Worm (Caenorhabditis elegans) whole organism, L4 larva: ENCODE measurements around the gene F08D12.3.
A peak's percentile ranks its signal among the peaks of the same experiment; 100 is the strongest.

Experiments
- D1046.2 ChIP-seq: fragments of 200-800 bp; sonication (Bioruptor generic); IDR thresholded peaks from 2 replicates; pipeline ENCODE4 v1.3.6; 2022; ENCODE audit warnings: missing genetic modification characterization, missing compliant biosample characterization
- F26F4.8 ChIP-seq: fragments of 200-800 bp; sonication (Bioruptor generic); conservative IDR thresholded peaks from 2 replicates; pipeline ENCODE4 v1.3.6; 2022; ENCODE audit warnings: missing genetic modification characterization, missing compliant biosample characterization
- F44E2.7 ChIP-seq: fragments of 200-800 bp; sonication (Bioruptor generic); IDR thresholded peaks from 2 replicates; pipeline ENCODE4 v2.1.2; 2022; ENCODE audit warnings: missing genetic modification characterization, missing compliant biosample characterization
- F49E8.2 ChIP-seq: sonication (generic microtip); optimal IDR thresholded peaks from 2 replicates; lab custom pipeline; 2016; ENCODE audit warnings: missing compliant biosample characterization, mild to moderate bottlenecking, missing genetic modification characterization, borderline replicate concordance
- R02D3.7 ChIP-seq: fragments of 150-350 bp; sonication (generic microtip); optimal IDR thresholded peaks from 3 replicates; lab custom pipeline; 2014; ENCODE audit warnings: missing biosample characterization, missing genetic modification characterization
- ZK337.2 ChIP-seq: fragments of 200-800 bp; sonication (Bioruptor generic); IDR thresholded peaks from 2 replicates; pipeline ENCODE4 v1.3.6; 2022; ENCODE audit warnings: missing genetic modification reagents, missing genetic modification characterization, missing compliant biosample characterization
- ZK546.5 ChIP-seq, 2 experiments: sonication (generic microtip); optimal IDR thresholded peaks; 2 replicates each; lab custom pipeline; 2017; ENCODE audit warnings: missing biosample characterization in 2 of 2, missing genetic modification characterization in 2 of 2
- ama-1 ChIP-seq: fragments of 150-350 bp; optimal IDR thresholded peaks from 2 replicates; lab custom pipeline; 2014; ENCODE audit warnings: inconsistent platforms, mixed read lengths
- arid-1 ChIP-seq: fragments of 200-800 bp; sonication (Bioruptor generic); conservative IDR thresholded peaks from 2 replicates; pipeline ENCODE4 v1.3.6; 2022; ENCODE audit warnings: missing genetic modification reagents, missing genetic modification characterization, missing compliant biosample characterization
- ceh-44 ChIP-seq: fragments of 200-800 bp; sonication (Bioruptor generic); IDR thresholded peaks from 2 replicates; pipeline ENCODE4 v1.3.6; 2022; ENCODE audit warnings: missing genetic modification reagents, missing genetic modification characterization, missing compliant biosample characterization
- ces-1 ChIP-seq: fragments of 150-350 bp; sonication (generic microtip); optimal IDR thresholded peaks from 4 replicates; lab custom pipeline; 2014; ENCODE audit warnings: missing biosample characterization, missing genetic modification reagents, missing genetic modification characterization
- cey-2 ChIP-seq: sonication (generic microtip); optimal IDR thresholded peaks from 3 replicates; lab custom pipeline; 2017; ENCODE audit warnings: missing genetic modification characterization, mild to moderate bottlenecking, missing compliant biosample characterization, antibody characterized with exemption, borderline replicate concordance; ENCODE audit not compliant: insufficient read depth
- daf-16 ChIP-seq, 3 experiments: sonication (generic microtip); optimal IDR thresholded peaks; 2 replicates each; lab custom pipeline; 2016 to 2017; ENCODE audit warnings: missing genetic modification characterization in 3 of 3, missing genetic modification reagents in 3 of 3, mild to moderate bottlenecking in 2 of 3, missing compliant biosample characterization in 2 of 3, missing biosample characterization in 1 of 3, moderate library complexity in 1 of 3
- dmd-6 ChIP-seq: fragments of 200-800 bp; sonication (Bioruptor generic); IDR thresholded peaks from 2 replicates; pipeline ENCODE4 v1.3.6; 2022; ENCODE audit warnings: missing genetic modification reagents, missing genetic modification characterization, missing compliant biosample characterization
- dmd-9 ChIP-seq: fragments of 200-800 bp; sonication (Bioruptor generic); IDR thresholded peaks from 2 replicates; pipeline ENCODE4 v1.3.6; 2022; ENCODE audit warnings: missing genetic modification reagents, missing genetic modification characterization, missing compliant biosample characterization
- dpl-1 ChIP-seq: fragments of 150-350 bp; optimal IDR thresholded peaks from 2 replicates; lab custom pipeline; 2014; ENCODE audit warnings: missing biosample characterization, missing genetic modification reagents, missing genetic modification characterization
- duxl-1 ChIP-seq: sonication (generic microtip); optimal IDR thresholded peaks from 2 replicates; lab custom pipeline; 2016; ENCODE audit warnings: mild to moderate bottlenecking, missing genetic modification characterization, moderate library complexity, missing compliant biosample characterization; ENCODE audit not compliant: poor library complexity
- egl-27 ChIP-seq: sonication (generic microtip); optimal IDR thresholded peaks from 3 replicates; lab custom pipeline; 2017; ENCODE audit warnings: missing biosample characterization, missing genetic modification reagents, missing genetic modification characterization
- egl-43 ChIP-seq: fragments of 200-800 bp; sonication (Bioruptor generic); IDR thresholded peaks from 2 replicates; pipeline ENCODE4 v1.3.6; 2022; ENCODE audit warnings: missing genetic modification reagents, missing genetic modification characterization, missing compliant biosample characterization
- hif-1 ChIP-seq, 2 experiments: sonication (generic microtip); optimal IDR thresholded peaks; 2 replicates each; lab custom pipeline; 2016 to 2017; ENCODE audit warnings: missing compliant biosample characterization in 2 of 2, missing genetic modification characterization in 2 of 2, missing genetic modification reagents in 2 of 2, missing genotype in 2 of 2, mild to moderate bottlenecking in 1 of 2
- hlh-11 ChIP-seq: fragments of 200-800 bp; sonication (Bioruptor generic); optimal IDR thresholded peaks from 2 replicates; lab custom pipeline; 2018; ENCODE audit warnings: mild to moderate bottlenecking, missing genetic modification characterization, missing compliant biosample characterization
- hmg-1.1 ChIP-seq: fragments of 200-800 bp; sonication (Bioruptor generic); IDR thresholded peaks from 2 replicates; pipeline ENCODE4 v1.3.6; 2022; ENCODE audit warnings: missing genetic modification reagents, missing genetic modification characterization, missing compliant biosample characterization
- jun-1 ChIP-seq: fragments of 150-350 bp; optimal IDR thresholded peaks from 2 replicates; lab custom pipeline; 2014; ENCODE audit warnings: missing biosample characterization, missing genetic modification reagents, missing genetic modification characterization
- lin-29 ChIP-seq: fragments of 200-800 bp; sonication (Bioruptor generic); IDR thresholded peaks from 2 replicates; pipeline ENCODE4 v1.3.6; 2022; ENCODE audit warnings: missing genetic modification reagents, missing genetic modification characterization, missing compliant biosample characterization
- lin-38 ChIP-seq: fragments of 200-800 bp; sonication (Bioruptor generic); IDR thresholded peaks from 2 replicates; pipeline ENCODE4 v1.3.6; 2022; ENCODE audit warnings: missing genetic modification reagents, missing genetic modification characterization, missing compliant biosample characterization
- mes-2 ChIP-seq: sonication (generic microtip); optimal IDR thresholded peaks from 2 replicates; lab custom pipeline; 2016; ENCODE audit warnings: missing genotype, mild to moderate bottlenecking, missing genetic modification characterization, missing compliant biosample characterization; ENCODE audit not compliant: poor library complexity, severe bottlenecking
- mxl-3 ChIP-seq: fragments of 200-800 bp; sonication (Bioruptor generic); optimal IDR thresholded peaks from 2 replicates; lab custom pipeline; 2018; ENCODE audit warnings: mild to moderate bottlenecking, missing genetic modification characterization, missing compliant biosample characterization
- nhr-11 ChIP-seq: fragments of 150-350 bp; optimal IDR thresholded peaks from 2 replicates; lab custom pipeline; 2014; ENCODE audit warnings: missing biosample characterization, missing genetic modification characterization
- nhr-111 ChIP-seq: fragments of 200-800 bp; sonication (Bioruptor generic); optimal IDR thresholded peaks from 2 replicates; lab custom pipeline; 2018; ENCODE audit warnings: mild to moderate bottlenecking, missing genetic modification characterization, missing compliant biosample characterization
- nhr-25 ChIP-seq: sonication (generic microtip); optimal IDR thresholded peaks from 2 replicates; lab custom pipeline; 2017; ENCODE audit warnings: missing genetic modification characterization, mild to moderate bottlenecking, missing compliant biosample characterization, antibody characterized with exemption, moderate library complexity, borderline replicate concordance; ENCODE audit not compliant: insufficient read depth
- nhr-28 ChIP-seq: fragments of 150-350 bp; optimal IDR thresholded peaks from 2 replicates; lab custom pipeline; 2014; ENCODE audit warnings: missing biosample characterization, missing genetic modification characterization
- nhr-6 ChIP-seq: fragments of 150-350 bp; optimal IDR thresholded peaks from 2 replicates; lab custom pipeline; 2014; ENCODE audit warnings: missing biosample characterization, missing genetic modification characterization
- nhr-76 ChIP-seq: fragments of 150-350 bp; optimal IDR thresholded peaks from 2 replicates; lab custom pipeline; 2014; ENCODE audit warnings: missing biosample characterization, missing genetic modification characterization
- pqm-1 ChIP-seq: sonication (generic microtip); optimal IDR thresholded peaks from 2 replicates; lab custom pipeline; 2017; ENCODE audit warnings: missing biosample characterization, missing genetic modification characterization
- sdz-12 ChIP-seq: fragments of 200-800 bp; sonication (Bioruptor generic); optimal IDR thresholded peaks from 2 replicates; lab custom pipeline; 2018; ENCODE audit warnings: mild to moderate bottlenecking, missing genetic modification characterization, missing compliant biosample characterization
- skn-1 ChIP-seq: fragments of 150-350 bp; optimal IDR thresholded peaks from 2 replicates; lab custom pipeline; 2014; ENCODE audit warnings: missing biosample characterization, missing genetic modification characterization
- tag-97 ChIP-seq: fragments of 200-800 bp; sonication (Bioruptor generic); IDR thresholded peaks from 2 replicates; pipeline ENCODE4 v1.3.6; 2022; ENCODE audit warnings: missing genetic modification characterization, missing compliant biosample characterization
- tra-1 ChIP-seq: fragments of 200-800 bp; sonication (Bioruptor generic); IDR thresholded peaks from 2 replicates; pipeline ENCODE4 v1.3.6; 2022; ENCODE audit warnings: missing genetic modification reagents, missing genetic modification characterization, missing compliant biosample characterization
- unc-130 ChIP-seq: sonication (generic microtip); optimal IDR thresholded peaks from 2 replicates; lab custom pipeline; 2016; ENCODE audit warnings: missing genetic modification reagents, missing genetic modification characterization, missing compliant biosample characterization
- unc-39 ChIP-seq: sonication (generic microtip); optimal IDR thresholded peaks from 2 replicates; lab custom pipeline; 2017; ENCODE audit warnings: missing biosample characterization, missing genetic modification characterization
- zfp-3 ChIP-seq: fragments of 200-800 bp; sonication (Bioruptor generic); conservative IDR thresholded peaks from 2 replicates; pipeline ENCODE4 v1.3.6; 2022; ENCODE audit warnings: missing genetic modification reagents, missing genetic modification characterization, missing compliant biosample characterization

F08D12.3 gene

DNA sequence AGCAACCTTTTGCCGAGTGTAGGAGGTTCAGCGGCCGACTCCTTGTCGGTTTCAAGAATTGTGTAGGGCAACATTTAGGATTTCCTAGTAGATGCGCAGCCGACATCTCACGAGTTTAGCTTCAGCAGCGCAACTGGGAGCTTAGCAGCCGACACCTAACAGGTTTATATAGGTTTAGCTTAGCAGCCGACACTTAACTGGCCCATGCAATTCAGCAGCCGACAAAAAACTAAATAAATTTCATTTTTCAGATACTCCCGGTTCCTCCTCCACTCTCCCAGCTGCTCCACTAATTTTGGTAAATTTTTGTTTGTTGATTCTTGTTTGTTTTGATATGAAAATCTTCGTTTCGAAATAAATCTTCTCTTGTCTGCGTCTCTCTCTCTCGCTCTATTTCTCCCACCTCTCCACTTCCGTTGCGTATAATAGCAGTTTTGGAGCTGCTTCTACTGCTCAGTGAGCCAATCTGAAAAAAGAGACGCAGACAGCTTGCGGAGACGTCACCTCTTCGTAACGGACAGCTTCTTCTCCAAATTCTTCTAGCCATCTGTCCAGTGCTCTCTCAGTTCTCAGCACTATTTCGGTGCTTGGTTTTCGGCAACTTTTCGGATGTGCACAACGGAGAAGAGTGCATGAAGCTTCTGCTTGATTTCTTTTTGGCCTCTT is 31.3 kb upstream of the F08D12.3 start (continued):
- TF ChIP-seq zfp-3 (no peak), lin-38 (GFP tag; lab: Robert Waterston, UW) (no peak), mxl-3 (no peak), nhr-6 (no peak), arid-1 (GFP tag; lab: Robert Waterston, UW) (no peak), unc-39 (tag; lab: Kevin White, UChicago) (no peak), hlh-11 (tag; lab: Kevin White, UChicago) (peak; percentile 27), dmd-9 (GFP tag; lab: Robert Waterston, UW) (no peak), unc-130 (no peak), D1046.2 (GFP tag; lab: Robert Waterston, UW) (no peak)

ce11 chrII:2749595-2750048 is 29.7 kb upstream of the F08D12.3 start, which contains the start of gene F29A7.4:
Gene F29A7.4 (plus strand): TSS chrII:2749998.
- TF ChIP-seq pqm-1 (tag; lab: Kevin White, UChicago) (peak; percentile 18), daf-16 (GFP tag; optimal IDR thresholded peaks at IDR 0.05; lab: Kevin White, UChicago) (no peak), daf-16 (tag; optimal IDR thresholded peaks at IDR 0.05; lab: Kevin White, UChicago) (peak; percentile 49), cey-2 (tag; lab: Kevin White, UChicago) (no peak), nhr-28 (tag; lab: Kevin White, UChicago) (peak; percentile 74), ZK546.5 (tag; optimal IDR thresholded peaks at IDR 0.05; lab: Kevin White, UChicago) (no peak), nhr-76 (tag; lab: Kevin White, UChicago) (no peak)

- TF ChIP-seq daf-16 (GFP tag; optimal IDR thresholded peaks at IDR 0.05; lab: Kevin White, UChicago) (no peak), daf-16 (tag; optimal IDR thresholded peaks at IDR 0.05; lab: Kevin White, UChicago) (peak; percentile 28), lin-38 (GFP tag; lab: Robert Waterston, UW) (peak; percentile 73), egl-43 (GFP tag; lab: Robert Waterston, UW) (no peak)
- TF ChIP-seq, all 104 proteins: peak for 2
Measured at ce11 chrII:2751278-2751677, 28.1 kb upstream of the F08D12.3 start.

DNA sequence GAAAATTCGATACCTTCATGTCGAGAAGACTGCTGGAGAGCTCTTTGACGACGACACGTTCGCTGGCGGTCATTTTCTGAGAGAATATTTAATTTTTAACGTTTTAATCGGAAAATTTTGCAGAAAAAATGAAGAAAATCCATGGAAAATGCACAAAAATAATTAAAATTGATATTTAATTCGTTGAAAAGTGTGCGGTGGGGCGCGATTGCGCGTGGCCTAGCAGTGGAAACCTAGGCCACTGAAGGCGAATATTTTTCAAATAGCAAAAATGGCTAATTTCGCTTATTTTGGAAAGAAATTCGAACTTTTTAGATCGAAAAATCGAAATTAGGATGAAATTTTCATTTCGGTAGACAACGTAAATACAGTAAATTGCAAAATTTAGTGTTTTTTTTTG is 26.8 kb upstream of the F08D12.3 start, which contains the start of gene F29A7.6:
Gene F29A7.6, minus strand, starts transcription at position 76 of the 400 bp plus-strand sequence.
- TF ChIP-seq dmd-6: peak; percentile 50; the same call in 1 of the 2 replicates
- peak in 1 of 2 experiments; percentile 80 for TF ChIP-seq hif-1 (tag; optimal IDR thresholded peaks at IDR 0.05; lab: Kevin White, UChicago)
- 0 out of 2 replicates have a peak, but pooled peaks have one; percentile 26 for TF ChIP-seq dmd-9 (GFP tag; lab: Robert Waterston, UW)
- peak; percentile 69 for TF ChIP-seq unc-130
- 0 out of 2 replicates have a peak, but pooled peaks have one; percentile 6 for TF ChIP-seq tra-1
- TF ChIP-seq F26F4.8 (GFP tag; lab: Robert Waterston, UW): no peak
- TF ChIP-seq ZK337.2 (GFP tag; lab: Robert Waterston, UW): peak; percentile 67; the same call in 1 of the 2 replicates
- no peak for TF ChIP-seq sdz-12 (GFP tag; lab: Kevin White, UChicago)
- TF ChIP-seq dpl-1: peak; percentile 56
- no peak for TF ChIP-seq ceh-44 (GFP tag; lab: Robert Waterston, UW)
- TF ChIP-seq nhr-6: peak; percentile 3
- TF ChIP-seq jun-1 (tag; lab: Kevin White, UChicago): no peak
- TF ChIP-seq hlh-11 (tag; lab: Kevin White, UChicago): peak; percentile 25
- TF ChIP-seq nhr-28 (tag; lab: Kevin White, UChicago): peak; percentile 12
- no peak for TF ChIP-seq nhr-111 (GFP tag; lab: Kevin White, UChicago)
- peak; percentile 97 for TF ChIP-seq mes-2 (tag; lab: Kevin White, UChicago)
- no peak for TF ChIP-seq F44E2.7 (GFP tag; lab: Robert Waterston, UW)
- TF ChIP-seq ama-1 (lab: Kevin White, UChicago): no peak
- no peak for TF ChIP-seq duxl-1 (tag; lab: Kevin White, UChicago)
- peak; percentile 10 for TF ChIP-seq F49E8.2
- no peak for TF ChIP-seq skn-1 (tag; lab: Kevin White, UChicago)
- no peak for TF ChIP-seq unc-39 (tag; lab: Kevin White, UChicago)
- no peak for TF ChIP-seq R02D3.7
- no peak for TF ChIP-seq ces-1 (GFP tag; lab: Kevin White, UChicago)
- no peak for TF ChIP-seq hmg-1.1 (GFP tag; lab: Robert Waterston, UW)
- TF ChIP-seq lin-29 (GFP tag; lab: Robert Waterston, UW): no peak
- TF ChIP-seq egl-27 (tag; lab: Kevin White, UChicago): no peak
- TF ChIP-seq lin-38 (GFP tag; lab: Robert Waterston, UW): peak; percentile 98
- no peak for TF ChIP-seq tag-97
- TF ChIP-seq nhr-11 (tag; lab: Kevin White, UChicago): peak; percentile 10
- TF ChIP-seq nhr-25: no peak
